Worm (Caenorhabditis elegans) whole organism, L2 larva: ENCODE data around the gene pas-2.
A peak's percentile ranks its signal among the peaks of the same experiment; 100 is the strongest.

Source experiments
- C34F6.9 ChIP-seq: fragments of 150-350 bp; optimal IDR thresholded peaks from 2 replicates; lab custom pipeline; 2014; ENCODE audit warnings: missing biosample characterization, missing genetic modification characterization
- F13H6.1 ChIP-seq: sonication (generic microtip); optimal IDR thresholded peaks from 2 replicates; lab custom pipeline; 2016; ENCODE audit warnings: missing genetic modification characterization, missing compliant biosample characterization
- R02D3.7 ChIP-seq: fragments of 150-350 bp; optimal IDR thresholded peaks from 2 replicates; lab custom pipeline; 2014; ENCODE audit warnings: missing biosample characterization, missing genetic modification characterization
- Y55F3AM.14 ChIP-seq: fragments of 200-800 bp; sonication (Bioruptor generic); optimal IDR thresholded peaks from 2 replicates; lab custom pipeline; 2018; ENCODE audit warnings: mild to moderate bottlenecking, missing genetic modification characterization, missing compliant biosample characterization
- alr-1 ChIP-seq: fragments of 150-350 bp; optimal IDR thresholded peaks from 2 replicates; lab custom pipeline; 2014; ENCODE audit warnings: missing biosample characterization, missing genetic modification characterization
- aly-2 ChIP-seq: fragments of 150-350 bp; optimal IDR thresholded peaks from 2 replicates; lab custom pipeline; 2014; ENCODE audit warnings: missing biosample characterization, missing genetic modification characterization
- ama-1 ChIP-seq: fragments of 150-350 bp; optimal IDR thresholded peaks from 2 replicates; lab custom pipeline; 2018; ENCODE audit warnings: inconsistent platforms
- blmp-1 ChIP-seq: sonication (generic microtip); optimal IDR thresholded peaks from 2 replicates; lab custom pipeline; 2017; ENCODE audit warnings: missing genetic modification characterization, mild to moderate bottlenecking, missing compliant biosample characterization, antibody characterized with exemption, moderate library complexity; ENCODE audit not compliant: insufficient read depth
- ceh-82 ChIP-seq: fragments of 150-350 bp; optimal IDR thresholded peaks from 2 replicates; lab custom pipeline; 2014; ENCODE audit warnings: missing biosample characterization, missing genetic modification characterization
- elt-1 ChIP-seq: fragments of 150-350 bp; optimal IDR thresholded peaks from 2 replicates; lab custom pipeline; 2014; ENCODE audit warnings: missing biosample characterization, missing genetic modification characterization
- elt-3 ChIP-seq: sonication (generic microtip); optimal IDR thresholded peaks from 2 replicates; lab custom pipeline; 2017; ENCODE audit warnings: missing biosample characterization, missing genetic modification characterization
- fos-1 ChIP-seq: fragments of 150-350 bp; optimal IDR thresholded peaks from 2 replicates; lab custom pipeline; 2014; ENCODE audit warnings: missing biosample characterization, missing genetic modification characterization
- gmeb-1 ChIP-seq: fragments of 150-350 bp; optimal IDR thresholded peaks from 2 replicates; lab custom pipeline; 2014; ENCODE audit warnings: missing biosample characterization, missing genetic modification characterization
- lin-13 ChIP-seq: fragments of 150-350 bp; optimal IDR thresholded peaks from 2 replicates; lab custom pipeline; 2014; ENCODE audit warnings: missing biosample characterization, missing genetic modification reagents, missing genetic modification characterization
- lsy-2 ChIP-seq, 2 experiments: fragments of 150-350 bp in 1 of 2; sonication (generic microtip) in 1 of 2; optimal IDR thresholded peaks; 2 replicates each; lab custom pipeline; 2014 to 2017; ENCODE audit warnings: missing biosample characterization in 2 of 2, missing genetic modification characterization in 2 of 2
- mbf-1 ChIP-seq: sonication (generic microtip); optimal IDR thresholded peaks from 2 replicates; lab custom pipeline; 2017; ENCODE audit warnings: missing biosample characterization, missing genetic modification characterization
- nhr-10 ChIP-seq: sonication (generic microtip); optimal IDR thresholded peaks from 2 replicates; lab custom pipeline; 2017; ENCODE audit warnings: missing biosample characterization, missing genetic modification characterization
- nhr-11 ChIP-seq: fragments of 150-350 bp; optimal IDR thresholded peaks from 2 replicates; lab custom pipeline; 2014; ENCODE audit warnings: missing biosample characterization, missing genetic modification characterization
- nhr-12 ChIP-seq: fragments of 150-350 bp; optimal IDR thresholded peaks from 2 replicates; lab custom pipeline; 2014; ENCODE audit warnings: missing biosample characterization, missing genetic modification characterization
- nhr-129 ChIP-seq: fragments of 150-350 bp; optimal IDR thresholded peaks from 2 replicates; lab custom pipeline; 2014; ENCODE audit warnings: missing biosample characterization, missing genetic modification characterization
- nhr-23 ChIP-seq: fragments of 150-350 bp; optimal IDR thresholded peaks from 2 replicates; lab custom pipeline; 2014; ENCODE audit warnings: missing biosample characterization, missing genetic modification reagents, missing genetic modification characterization
- nhr-25 ChIP-seq: fragments of 150-350 bp; sonication (generic microtip); optimal IDR thresholded peaks from 3 replicates; lab custom pipeline; 2014; ENCODE audit warnings: missing biosample characterization, missing genetic modification characterization
- nhr-6 ChIP-seq: fragments of 150-350 bp; optimal IDR thresholded peaks from 2 replicates; lab custom pipeline; 2014; ENCODE audit warnings: missing biosample characterization, missing genetic modification characterization
- nhr-77 ChIP-seq: fragments of 150-350 bp; optimal IDR thresholded peaks from 2 replicates; lab custom pipeline; 2014; ENCODE audit warnings: missing biosample characterization, missing genetic modification characterization
- peb-1 ChIP-seq: fragments of 150-350 bp; optimal IDR thresholded peaks from 2 replicates; lab custom pipeline; 2014; ENCODE audit warnings: missing biosample characterization, missing genetic modification characterization
- skn-1 ChIP-seq: sonication (generic microtip); optimal IDR thresholded peaks from 2 replicates; lab custom pipeline; 2017; ENCODE audit warnings: missing biosample characterization, missing genetic modification characterization
- snpc-4 ChIP-seq: fragments of 150-350 bp; optimal IDR thresholded peaks from 2 replicates; lab custom pipeline; 2014; ENCODE audit warnings: missing biosample characterization, missing genetic modification characterization
- unc-62 ChIP-seq: fragments of 150-350 bp; optimal IDR thresholded peaks from 2 replicates; lab custom pipeline; 2014; ENCODE audit warnings: missing biosample characterization, missing genetic modification reagents, missing genetic modification characterization
- zag-1 ChIP-seq: fragments of 150-350 bp; optimal IDR thresholded peaks from 2 replicates; lab custom pipeline; 2014; ENCODE audit warnings: missing biosample characterization, missing genetic modification characterization
- ztf-11 ChIP-seq: sonication (generic microtip); optimal IDR thresholded peaks from 2 replicates; lab custom pipeline; 2017; ENCODE audit warnings: missing biosample characterization, missing genetic modification characterization
- ztf-4 ChIP-seq: fragments of 150-350 bp; optimal IDR thresholded peaks from 2 replicates; lab custom pipeline; 2014; ENCODE audit warnings: missing biosample characterization, missing genetic modification characterization

Gene pas-2

ce11 chrV:10757128-10757527 is 13.0 kb upstream of the pas-2 start (continued):
- peak; percentile 35 for TF ChIP-seq nhr-129 (tag; lab: Kevin White, UChicago)

- TF ChIP-seq mbf-1 (tag; lab: Kevin White, UChicago) = no peak
- no peak for TF ChIP-seq zag-1 (tag; lab: Kevin White, UChicago)
- peak; percentile 21 for TF ChIP-seq nhr-25 (tag; lab: Kevin White, UChicago)
- no peak for TF ChIP-seq aly-2 (tag; lab: Kevin White, UChicago)
- TF ChIP-seq blmp-1 (tag; lab: Kevin White, UChicago) = peak; percentile 27
- TF ChIP-seq fos-1 (tag; lab: Kevin White, UChicago) = no peak
- no peak for TF ChIP-seq unc-62 (GFP tag; lab: Kevin White, UChicago)
- no peak for TF ChIP-seq elt-1 (tag; lab: Kevin White, UChicago)
- no peak for TF ChIP-seq nhr-11 (tag; lab: Kevin White, UChicago)
- no peak for TF ChIP-seq ama-1 (lab: Kevin White, UChicago)
- TF ChIP-seq C34F6.9 (tag; lab: Kevin White, UChicago) = no peak
- TF ChIP-seq lin-13 = no peak
- TF ChIP-seq ceh-82 (tag; lab: Kevin White, UChicago) = no peak
- TF ChIP-seq, all 48 proteins: peak for 2
Observed at ce11 chrV:10758658-10759057, 11.5 kb upstream of the pas-2 start, which contains the start of gene F28H7.8. F28H7.8 (plus strand) TSS chrV:10758958.

- TF ChIP-seq nhr-11 (tag; lab: Kevin White, UChicago) = no peak
- TF ChIP-seq nhr-23 (tag; lab: Kevin White, UChicago) = no peak
- TF ChIP-seq R02D3.7 (tag; lab: Kevin White, UChicago) = no peak
- no peak for TF ChIP-seq ztf-4 (tag; lab: Kevin White, UChicago)
- peak; percentile 31 for TF ChIP-seq nhr-25 (tag; lab: Kevin White, UChicago)
- no peak for TF ChIP-seq ceh-82 (tag; lab: Kevin White, UChicago)
- TF ChIP-seq blmp-1 (tag; lab: Kevin White, UChicago) = no peak
Observed at ce11 chrV:10760839-10761238, 9.3 kb upstream of the pas-2 start.

ce11 chrV:10762695-10763094 is 7.5 kb upstream of the pas-2 start, which contains the start of gene sre-6:
sre-6 (minus strand) TSS chrV:10762795.
- TF ChIP-seq snpc-4 (no peak), ama-1 (lab: Kevin White, UChicago) (no peak), mbf-1 (tag; lab: Kevin White, UChicago) (no peak), skn-1 (tag; lab: Kevin White, UChicago) (no peak), alr-1 (tag; lab: Kevin White, UChicago) (no peak), fos-1 (tag; lab: Kevin White, UChicago) (no peak), lsy-2 (tag; optimal IDR thresholded peaks at IDR 0.05; lab: Kevin White, UChicago) (no peak), ztf-11 (tag; lab: Kevin White, UChicago) (no peak), peb-1 (tag; lab: Kevin White, UChicago) (no peak), elt-3 (tag; lab: Kevin White, UChicago) (no peak), nhr-12 (tag; lab: Kevin White, UChicago) (no peak), nhr-77 (tag; lab: Kevin White, UChicago) (no peak)

ce11 chrV:10764066-10764465 is 6.1 kb upstream of the pas-2 start, which contains the start of gene ocr-1:
ocr-1 (plus strand) TSS chrV:10764366.
- TF ChIP-seq peb-1 (tag; lab: Kevin White, UChicago) (no peak), nhr-25 (tag; lab: Kevin White, UChicago) (no peak), lsy-2 (tag; optimal IDR thresholded peaks at IDR 0.05; lab: Kevin White, UChicago) (no peak), ceh-82 (tag; lab: Kevin White, UChicago) (no peak), nhr-6 (tag; lab: Kevin White, UChicago) (no peak), gmeb-1 (tag; lab: Kevin White, UChicago) (no peak), mbf-1 (tag; lab: Kevin White, UChicago) (no peak), blmp-1 (tag; lab: Kevin White, UChicago) (no peak), C34F6.9 (tag; lab: Kevin White, UChicago) (no peak), Y55F3AM.14 (GFP tag; lab: Kevin White, UChicago) (no peak), unc-62 (GFP tag; lab: Kevin White, UChicago) (no peak), nhr-11 (tag; lab: Kevin White, UChicago) (no peak), nhr-10 (tag; lab: Kevin White, UChicago) (no peak), F13H6.1 (tag; lab: Kevin White, UChicago) (no peak), ama-1 (lab: Kevin White, UChicago) (no peak), zag-1 (tag; lab: Kevin White, UChicago) (no peak), nhr-129 (tag; lab: Kevin White, UChicago) (no peak), elt-1 (tag; lab: Kevin White, UChicago) (no peak)
